Worm (Caenorhabditis elegans) whole organism, L1 larva: ENCODE data around the gene str-44.

ENCODE experiments used
- C16A3.4 ChIP-seq: fragments of 150-350 bp; optimal IDR thresholded peaks from 2 replicates; lab custom pipeline; 2014; ENCODE audit warnings: missing biosample characterization, missing genetic modification characterization
- F16B12.6 ChIP-seq: fragments of 150-350 bp; optimal IDR thresholded peaks from 2 replicates; lab custom pipeline; 2014; ENCODE audit warnings: missing biosample characterization, missing genetic modification characterization
- Y116A8C.19 ChIP-seq: sonication (generic microtip); optimal IDR thresholded peaks from 2 replicates; lab custom pipeline; 2016; ENCODE audit warnings: missing compliant biosample characterization, missing genetic modification characterization, borderline replicate concordance
- aha-1 ChIP-seq: fragments of 150-350 bp; optimal IDR thresholded peaks from 2 replicates; lab custom pipeline; 2014; ENCODE audit warnings: missing biosample characterization, missing genetic modification characterization
- blmp-1 ChIP-seq: fragments of 150-350 bp; optimal IDR thresholded peaks from 2 replicates; lab custom pipeline; 2014; ENCODE audit warnings: missing biosample characterization, missing genetic modification characterization
- ceh-63 ChIP-seq: fragments of 200-800 bp; sonication (Bioruptor generic); optimal IDR thresholded peaks from 2 replicates; lab custom pipeline; 2018; ENCODE audit warnings: mild to moderate bottlenecking, missing genetic modification characterization, missing compliant biosample characterization
- ces-1 ChIP-seq: fragments of 150-350 bp; optimal IDR thresholded peaks from 2 replicates; lab custom pipeline; 2014; ENCODE audit warnings: missing biosample characterization, missing genetic modification reagents, missing genetic modification characterization
- dpl-1 ChIP-seq, 3 experiments: fragments of 150-350 bp in 2 of 3; sonication (generic microtip) in 1 of 3; optimal IDR thresholded peaks; 2 replicates each; lab custom pipeline; 2014 to 2017; ENCODE audit warnings: missing biosample characterization in 3 of 3, missing genetic modification characterization in 3 of 3, missing genetic modification reagents in 3 of 3
- efl-1 ChIP-seq, 4 experiments: fragments of 150-350 bp; optimal IDR thresholded peaks in 3 of 4; peaks in 1 of 4; 1 replicate in 1 of 4; 2 replicates in 3 of 4; lab custom pipeline; 2014; ENCODE audit warnings: missing biosample characterization in 2 of 4, missing genetic modification characterization in 2 of 4, missing genetic modification reagents in 2 of 4
- elt-2 ChIP-seq: sonication (generic microtip); optimal IDR thresholded peaks from 2 replicates; lab custom pipeline; 2016; ENCODE audit warnings: missing genetic modification characterization, mild to moderate bottlenecking, inconsistent platforms, missing compliant biosample characterization, missing genetic modification reagents
- elt-3 ChIP-seq, 6 experiments: fragments of 150-350 bp in 1 of 6; sonication (generic microtip); optimal IDR thresholded peaks; 2 replicates each; lab custom pipeline; 2017 to 2018; ENCODE audit warnings: missing biosample characterization in 6 of 6, missing genetic modification characterization in 6 of 6, inconsistent platforms in 1 of 6
- fkh-10 ChIP-seq: sonication (generic microtip); optimal IDR thresholded peaks from 2 replicates; lab custom pipeline; 2017; ENCODE audit warnings: missing biosample characterization, missing genetic modification reagents, missing genetic modification characterization
- fkh-4 ChIP-seq: sonication (generic microtip); optimal IDR thresholded peaks from 2 replicates; lab custom pipeline; 2016; ENCODE audit warnings: missing compliant biosample characterization, missing genetic modification characterization, borderline replicate concordance
- fos-1 ChIP-seq: fragments of 150-350 bp; optimal IDR thresholded peaks from 2 replicates; lab custom pipeline; 2014; ENCODE audit warnings: missing biosample characterization, missing genetic modification characterization
- grh-1 ChIP-seq: fragments of 200-800 bp; sonication (Bioruptor generic); IDR thresholded peaks from 2 replicates; pipeline ENCODE4 v1.3.6; 2022; ENCODE audit warnings: missing genetic modification reagents, missing genetic modification characterization, missing compliant biosample characterization
- hlh-17 ChIP-seq: fragments of 200-800 bp; sonication (Bioruptor generic); optimal IDR thresholded peaks from 2 replicates; lab custom pipeline; 2018; ENCODE audit warnings: missing genetic modification characterization, mild to moderate bottlenecking, missing compliant biosample characterization, moderate library complexity, borderline replicate concordance
- hpl-2 ChIP-seq: fragments of 150-350 bp; optimal IDR thresholded peaks from 2 replicates; lab custom pipeline; 2014; ENCODE audit warnings: missing biosample characterization, missing genetic modification reagents, missing genetic modification characterization
- isw-1 ChIP-seq: fragments of 200-800 bp; sonication (Bioruptor generic); IDR thresholded peaks from 2 replicates; pipeline ENCODE4 v1.3.6; 2022; ENCODE audit warnings: missing genetic modification characterization, missing compliant biosample characterization
- jun-1 ChIP-seq: fragments of 150-350 bp; optimal IDR thresholded peaks from 2 replicates; lab custom pipeline; 2014; ENCODE audit warnings: missing biosample characterization, missing genetic modification reagents, missing genetic modification characterization
- lin-13 ChIP-seq: fragments of 150-350 bp; optimal IDR thresholded peaks from 2 replicates; lab custom pipeline; 2014; ENCODE audit warnings: missing biosample characterization, missing genetic modification reagents, missing genetic modification characterization
- lin-14 ChIP-seq: fragments of 200-800 bp; sonication (Bioruptor generic); optimal IDR thresholded peaks from 2 replicates; lab custom pipeline; 2018; ENCODE audit warnings: mild to moderate bottlenecking, missing genetic modification characterization, moderate library complexity, missing compliant biosample characterization
- lin-15B ChIP-seq: fragments of 150-350 bp; sonication (generic microtip); optimal IDR thresholded peaks from 3 replicates; lab custom pipeline; 2014; ENCODE audit warnings: missing biosample characterization, missing genetic modification characterization
- lin-35 ChIP-seq, 2 experiments: fragments of 150-350 bp; optimal IDR thresholded peaks; 2 replicates each; lab custom pipeline; 2014; ENCODE audit warnings: missing biosample characterization in 2 of 2, missing genetic modification characterization in 2 of 2, missing genetic modification reagents in 2 of 2
- lir-3 ChIP-seq: sonication (generic microtip); optimal IDR thresholded peaks from 2 replicates; lab custom pipeline; 2016; ENCODE audit warnings: mild to moderate bottlenecking, missing genetic modification characterization, moderate library complexity, missing compliant biosample characterization; ENCODE audit not compliant: poor library complexity
- lsy-2 ChIP-seq, 2 experiments: fragments of 150-350 bp; optimal IDR thresholded peaks; 2 replicates each; lab custom pipeline; 2014; ENCODE audit warnings: missing biosample characterization in 2 of 2, missing genetic modification characterization in 2 of 2
- nhr-19 ChIP-seq: fragments of 200-800 bp; sonication (Bioruptor generic); conservative IDR thresholded peaks from 2 replicates; pipeline ENCODE4 v1.3.6; 2022; ENCODE audit warnings: missing genetic modification characterization, missing compliant biosample characterization
- nhr-20 ChIP-seq: sonication (generic microtip); optimal IDR thresholded peaks from 2 replicates; lab custom pipeline; 2016; ENCODE audit warnings: mild to moderate bottlenecking, missing genetic modification characterization, missing compliant biosample characterization
- nhr-71 ChIP-seq: sonication (generic microtip); optimal IDR thresholded peaks from 2 replicates; lab custom pipeline; 2016; ENCODE audit warnings: mild to moderate bottlenecking, missing genetic modification characterization, moderate library complexity, missing compliant biosample characterization
- nhr-77 ChIP-seq: fragments of 150-350 bp; optimal IDR thresholded peaks from 2 replicates; lab custom pipeline; 2014; ENCODE audit warnings: missing biosample characterization, missing genetic modification characterization
- nhr-85 ChIP-seq: sonication (generic microtip); peaks from one replicate; lab custom pipeline; 2016; ENCODE audit warnings: missing genetic modification characterization, inconsistent platforms, missing compliant biosample characterization
- nhr-90 ChIP-seq: sonication (generic microtip); optimal IDR thresholded peaks from 2 replicates; lab custom pipeline; 2016; ENCODE audit warnings: mild to moderate bottlenecking, missing genetic modification characterization, missing compliant biosample characterization; ENCODE audit not compliant: poor library complexity
- pag-3 ChIP-seq: sonication (generic microtip); optimal IDR thresholded peaks from 2 replicates; lab custom pipeline; 2017; ENCODE audit warnings: missing genetic modification characterization, mild to moderate bottlenecking, missing compliant biosample characterization, antibody characterized with exemption, borderline replicate concordance; ENCODE audit not compliant: insufficient read depth
- snu-23 ChIP-seq: sonication (generic microtip); optimal IDR thresholded peaks from 2 replicates; lab custom pipeline; 2016; ENCODE audit warnings: missing genetic modification characterization, missing compliant biosample characterization
- swsn-7 ChIP-seq: sonication (generic microtip); optimal IDR thresholded peaks from 2 replicates; lab custom pipeline; 2016; ENCODE audit warnings: missing genetic modification characterization, missing compliant biosample characterization
- tbx-2 ChIP-seq: sonication (generic microtip); optimal IDR thresholded peaks from 2 replicates; lab custom pipeline; 2016; ENCODE audit warnings: missing genetic modification characterization, missing compliant biosample characterization
- unc-62 ChIP-seq: fragments of 150-350 bp; optimal IDR thresholded peaks from 2 replicates; lab custom pipeline; 2014; ENCODE audit warnings: missing biosample characterization, missing genetic modification reagents, missing genetic modification characterization
- xbp-1 ChIP-seq: sonication (generic microtip); optimal IDR thresholded peaks from 2 replicates; lab custom pipeline; 2016; ENCODE audit warnings: missing genetic modification characterization, missing compliant biosample characterization

Gene str-44

DNA sequence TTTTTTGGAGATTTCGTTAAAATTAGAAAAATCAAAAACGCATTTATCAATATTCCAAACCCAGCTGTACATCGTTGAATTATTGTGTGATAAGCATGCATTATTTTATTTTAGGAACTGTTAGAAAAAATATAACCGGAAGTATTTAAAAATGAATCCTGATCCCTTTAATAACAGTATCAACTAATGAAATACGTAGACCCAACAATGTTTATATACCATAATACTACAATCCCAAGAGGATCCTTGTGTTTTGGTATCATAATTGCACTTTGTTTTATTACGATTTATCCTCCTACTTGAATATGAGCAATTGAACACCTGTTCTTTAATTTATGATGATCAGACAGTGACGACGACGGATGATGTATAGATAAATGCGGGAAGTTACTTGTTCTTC is 9.8 kb downstream of the str-44 start, which contains the start of gene str-249:
TSS of gene str-249 (minus strand) at position 101 of the 400 bp plus-strand sequence.
- TF ChIP-seq swsn-7 (no peak), lsy-2 (tag; optimal IDR thresholded peaks at IDR 0.05; lab: Kevin White, UChicago) (no peak)
- TF ChIP-seq, all 84 proteins: peak for 0

DNA sequence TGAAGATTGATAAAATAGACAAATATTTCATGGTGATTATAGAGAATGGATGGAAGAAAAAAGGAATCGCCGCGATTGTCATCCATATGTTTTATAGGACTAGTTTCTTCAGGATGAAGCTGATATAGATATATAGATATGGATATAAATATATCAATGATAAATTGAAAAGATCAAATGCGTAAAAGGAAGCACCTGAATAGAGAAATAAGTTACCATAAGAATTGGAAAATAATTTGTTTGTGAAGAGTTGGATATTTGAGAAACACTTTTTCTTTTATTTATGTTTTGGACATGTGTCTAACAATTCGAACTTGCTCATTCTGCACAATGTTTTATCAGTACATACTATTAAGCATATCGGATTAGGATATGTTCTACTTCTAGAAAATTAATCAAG is 11.0 kb downstream of the str-44 start, which contains the start of gene C42D4.13:
TSS of gene C42D4.13 (minus strand) at position 101 of the 400 bp plus-strand sequence.
- TF ChIP-seq ces-1 (no peak), lin-35 (GFP tag; optimal IDR thresholded peaks at IDR 0.05; lab: Kevin White, UChicago) (no peak), isw-1 (GFP tag; lab: Robert Waterston, UW) (no peak), grh-1 (GFP tag; lab: Robert Waterston, UW) (no peak), blmp-1 (tag; lab: Kevin White, UChicago) (no peak), xbp-1 (no peak), dpl-1 (GFP tag; optimal IDR thresholded peaks at IDR 0.05; lab: Kevin White, UChicago) (no peak), fkh-4 (tag; lab: Kevin White, UChicago) (no peak), Y116A8C.19 (tag; lab: Kevin White, UChicago) (no peak), nhr-19 (GFP tag; lab: Robert Waterston, UW) (no peak), pag-3 (tag; lab: Kevin White, UChicago) (no peak), nhr-85 (no peak), unc-62 (GFP tag; lab: Kevin White, UChicago) (no peak), lin-15B (no peak)

DNA sequence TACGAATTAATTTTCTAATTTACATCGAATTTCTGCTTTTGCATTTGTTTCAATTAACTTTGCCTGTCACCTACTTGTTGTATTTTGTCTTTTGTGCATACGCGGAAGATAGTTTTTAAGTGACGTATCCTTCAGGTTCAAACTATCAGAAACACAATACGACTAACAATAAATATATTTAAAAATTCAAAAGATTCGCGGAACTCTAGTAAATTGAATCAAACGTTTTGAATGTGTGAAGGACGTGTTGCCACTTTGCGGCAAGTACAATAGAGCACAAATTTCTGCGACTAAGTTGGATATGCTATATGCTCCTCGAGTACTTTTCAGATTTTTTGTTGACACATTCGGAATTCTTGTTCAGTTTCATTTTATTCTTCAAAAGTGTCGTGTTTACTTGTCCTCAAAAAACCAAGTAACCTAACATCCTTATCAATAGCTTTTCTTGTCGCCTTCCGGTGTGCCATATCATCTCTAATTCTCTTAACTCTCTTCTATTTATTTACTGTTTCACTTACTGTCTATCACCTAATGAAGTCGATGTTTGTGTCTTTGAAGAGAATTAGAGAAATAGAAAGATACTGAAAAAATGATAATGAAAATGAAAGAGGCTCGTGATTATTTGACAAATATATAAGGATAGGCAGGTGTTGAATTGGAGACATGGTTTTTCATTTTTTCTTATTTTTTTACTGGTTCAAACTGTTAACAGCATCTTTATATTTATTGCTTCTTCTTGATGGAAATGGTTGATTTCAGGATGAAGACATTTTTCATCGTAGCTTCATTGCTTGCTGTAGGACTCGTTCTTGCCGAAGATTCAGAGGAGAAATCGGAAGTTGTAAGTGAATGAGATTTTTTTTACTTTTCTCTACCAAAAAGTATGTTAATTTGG is 11.8 kb downstream of the str-44 start, which contains the start of gene srlf-7:
TSS of gene srlf-7 (plus strand) at position 760 of the 895 bp plus-strand sequence.
- TF ChIP-seq lin-14 (GFP tag; lab: Kevin White, UChicago), result peak; percentile 81
- peak; percentile 54 for TF ChIP-seq fkh-10 (GFP tag; lab: Kevin White, UChicago)
- TF ChIP-seq elt-2 (tag; lab: Kevin White, UChicago), result peak; percentile 99
- TF ChIP-seq hlh-17 (GFP tag; lab: Kevin White, UChicago), result no peak
- TF ChIP-seq nhr-19 (GFP tag; lab: Robert Waterston, UW), result peak; percentile 40
- no peak for TF ChIP-seq ceh-63 (GFP tag; lab: Kevin White, UChicago)
- peak; percentile 77 for TF ChIP-seq nhr-90 (tag; lab: Kevin White, UChicago)
- peak; percentile 66 for TF ChIP-seq jun-1 (tag; lab: Kevin White, UChicago)
- peak; percentile 84 for TF ChIP-seq nhr-20 (tag; lab: Kevin White, UChicago)
- peak; percentile 6 for TF ChIP-seq fos-1 (tag; lab: Kevin White, UChicago)
- TF ChIP-seq hpl-2 (GFP tag; lab: Kevin White, UChicago), result no peak
- TF ChIP-seq snu-23 (GFP tag; lab: Kevin White, UChicago), result peak; percentile 52
- TF ChIP-seq F16B12.6 (tag; lab: Kevin White, UChicago), result no peak
- peak in 1 of 3 experiments; percentile 36 for TF ChIP-seq dpl-1 (GFP tag; optimal IDR thresholded peaks at IDR 0.05; lab: Kevin White, UChicago)
- TF ChIP-seq blmp-1 (tag; lab: Kevin White, UChicago), result peak; percentile 67
- TF ChIP-seq nhr-85, result peak; percentile 86
- TF ChIP-seq lin-35 (GFP tag; optimal IDR thresholded peaks at IDR 0.05; lab: Kevin White, UChicago), result peak in 1 of 2 experiments; percentile 80
- TF ChIP-seq lin-13, result peak; percentile 9
- TF ChIP-seq nhr-77 (tag; lab: Kevin White, UChicago), result peak; percentile 58
- TF ChIP-seq tbx-2 (tag; lab: Kevin White, UChicago), result peak; percentile 58
- peak; percentile 78 for TF ChIP-seq nhr-71 (tag; lab: Kevin White, UChicago)
- no peak for TF ChIP-seq aha-1
- TF ChIP-seq elt-3 (tag; optimal IDR thresholded peaks at IDR 0.05; lab: Kevin White, UChicago), result peak in 5 of 6 experiments; percentile 55 to 98 (median 90)
- peak in 1 of 2 experiments; percentile 25 for TF ChIP-seq efl-1 (optimal IDR thresholded peaks at IDR 0.05; lab: Kevin White, UChicago)
- TF ChIP-seq efl-1 (GFP tag; optimal IDR thresholded peaks at IDR 0.05 in 1 of 2; lab: Kevin White, UChicago), result no peak
- TF ChIP-seq lir-3, result no peak
- peak; percentile 37 for TF ChIP-seq C16A3.4 (tag; lab: Kevin White, UChicago)
- peak in 1 of 2 experiments; percentile 31 for TF ChIP-seq lsy-2 (tag; optimal IDR thresholded peaks at IDR 0.05; lab: Kevin White, UChicago)
- peak; percentile 2 for TF ChIP-seq swsn-7
